Worm (Caenorhabditis elegans): ENCODE results near the gene srw-119.

- TF ChIP-seq dao-5 (tag; optimal IDR thresholded peaks at IDR 0.05) (no peak), W03F9.2 (tag; optimal IDR thresholded peaks at IDR 0.05) (no peak)
These were observed 39.6 kb upstream of the srw-119 start, which contains the start of gene chpf-2 for ce11 chrV:3039282-3039681.

Measured in whole organism, L4/young adult.